Worm (Caenorhabditis elegans): ENCODE results near the gene tag-120.

tag-120 gene

ce11 chrV:9752918-9753317, 43.3 kb upstream of the tag-120 start, which contains the start of gene F58E6.6:
Gene F58E6.6, minus strand, starts transcription at chrV:9753018.
- TF ChIP-seq F22D6.2 (tag; optimal IDR thresholded peaks at IDR 0.05), result no peak
- no peak for TF ChIP-seq zim-3 (tag; optimal IDR thresholded peaks at IDR 0.05)
- no peak for TF ChIP-seq pha-4 (tag; optimal IDR thresholded peaks at IDR 0.05)
- no peak for TF ChIP-seq B0336.3 (GFP tag; IDR thresholded peaks at IDR 0.05)
- no peak for TF ChIP-seq lag-1 (GFP tag; IDR thresholded peaks at IDR 0.05)
- TF ChIP-seq mes-4 (tag; optimal IDR thresholded peaks at IDR 0.05), result no peak
- TF ChIP-seq mcd-1 (GFP tag; IDR thresholded peaks at IDR 0.05), result no peak
- no peak for TF ChIP-seq lin-35 (GFP tag; optimal IDR thresholded peaks at IDR 0.05)
- no peak for TF ChIP-seq B0035.1 (tag; optimal IDR thresholded peaks at IDR 0.05)
- no peak for TF ChIP-seq athp-1 (tag; optimal IDR thresholded peaks at IDR 0.05)
- no peak for TF ChIP-seq ceh-79 (tag; optimal IDR thresholded peaks at IDR 0.05)

ce11 chrV:9750308-9750707, 40.7 kb upstream of the tag-120 start, which contains the start of gene F58E6.4:
Gene F58E6.4, minus strand, starts transcription at chrV:9750408.
- TF ChIP-seq C06A6.2 (GFP tag; conservative IDR thresholded peaks at IDR 0.05) (no peak), K12H6.12 (tag; optimal IDR thresholded peaks at IDR 0.05) (no peak), nhr-120 (GFP tag; IDR thresholded peaks at IDR 0.05) (no peak), hrde-1 (tag; optimal IDR thresholded peaks at IDR 0.05; ENCODE audit: borderline replicate concordance) (no peak), sptf-2 (GFP tag; optimal IDR thresholded peaks at IDR 0.05) (no peak), nhr-179 (tag; optimal IDR thresholded peaks at IDR 0.05) (no peak), nfya-2 (GFP tag; IDR thresholded peaks at IDR 0.05) (no peak), hlh-26 (GFP tag; conservative IDR thresholded peaks at IDR 0.05) (no peak), dpff-1 (tag; optimal IDR thresholded peaks at IDR 0.05) (no peak), nfyb-1 (GFP tag; IDR thresholded peaks at IDR 0.05) (no peak), F49E8.2 (tag; optimal IDR thresholded peaks at IDR 0.05; ENCODE audit: insufficient read depth) (no peak), nhr-27 (tag; optimal IDR thresholded peaks at IDR 0.05) (no peak), unc-130 (GFP tag; optimal IDR thresholded peaks at IDR 0.05) (no peak), egrh-3 (GFP tag; IDR thresholded peaks at IDR 0.05) (no peak), F57C9.4 (tag; optimal IDR thresholded peaks at IDR 0.05) (no peak), ztf-18 (tag; optimal IDR thresholded peaks at IDR 0.05) (no peak), tlf-1 (GFP tag; optimal IDR thresholded peaks at IDR 0.05) (no peak), cebp-2 (GFP tag; IDR thresholded peaks at IDR 0.05) (no peak), T07F8.4 (tag; optimal IDR thresholded peaks at IDR 0.05) (no peak), ekl-4 (GFP tag; IDR thresholded peaks at IDR 0.05) (no peak)

ce11 chrV:9744934-9745333, 35.3 kb upstream of the tag-120 start, which contains the start of gene F58E6.13:
Gene F58E6.13, plus strand, starts transcription at chrV:9745234.
- TF ChIP-seq zim-3 (tag; optimal IDR thresholded peaks at IDR 0.05) (peak; percentile 17), nhr-80 (tag; optimal IDR thresholded peaks at IDR 0.05) (no peak)

ce11 chrV:9740858-9741257, 31.2 kb upstream of the tag-120 start, which contains the start of gene sta-2:
Gene sta-2, plus strand, starts transcription at chrV:9741206.
- no peak for TF ChIP-seq B0261.1 (tag; optimal IDR thresholded peaks at IDR 0.05)
- TF ChIP-seq die-1 (tag; optimal IDR thresholded peaks at IDR 0.05), result no peak
- TF ChIP-seq nhr-80 (tag; optimal IDR thresholded peaks at IDR 0.05), result no peak
- peak; percentile 27 for TF ChIP-seq lin-40 (tag; optimal IDR thresholded peaks at IDR 0.05)
- TF ChIP-seq efl-1 (GFP tag; optimal IDR thresholded peaks at IDR 0.05), result no peak
- TF ChIP-seq snpc-1.3 (tag; optimal IDR thresholded peaks at IDR 0.05; ENCODE audit: insufficient read depth), result no peak

All from whole organism, young adult.